Worm (Caenorhabditis elegans) whole organism, L4 larva: ENCODE data around the gene cct-1.

Experiments used
- F44E2.7 ChIP-seq: fragments of 200-800 bp; sonication (Bioruptor generic); IDR thresholded peaks from 2 replicates; pipeline ENCODE4 v2.1.2; 2022; ENCODE audit warnings: missing genetic modification characterization, missing compliant biosample characterization
- ZK546.5 ChIP-seq, 2 experiments: sonication (generic microtip); optimal IDR thresholded peaks; 2 replicates each; lab custom pipeline; 2017; ENCODE audit warnings: missing biosample characterization in 2 of 2, missing genetic modification characterization in 2 of 2
- arid-1 ChIP-seq: fragments of 200-800 bp; sonication (Bioruptor generic); conservative IDR thresholded peaks from 2 replicates; pipeline ENCODE4 v1.3.6; 2022; ENCODE audit warnings: missing genetic modification reagents, missing genetic modification characterization, missing compliant biosample characterization
- attf-4 ChIP-seq: sonication (generic microtip); optimal IDR thresholded peaks from 3 replicates; lab custom pipeline; 2017; ENCODE audit warnings: missing biosample characterization, missing genetic modification characterization
- ceh-44 ChIP-seq: fragments of 200-800 bp; sonication (Bioruptor generic); IDR thresholded peaks from 2 replicates; pipeline ENCODE4 v1.3.6; 2022; ENCODE audit warnings: missing genetic modification reagents, missing genetic modification characterization, missing compliant biosample characterization
- ctbp-1 ChIP-seq: fragments of 200-800 bp; sonication (Bioruptor generic); IDR thresholded peaks from 2 replicates; pipeline ENCODE4 v1.3.6; 2022; ENCODE audit warnings: missing genetic modification reagents, missing genetic modification characterization, missing compliant biosample characterization
- daf-19 ChIP-seq: fragments of 200-800 bp; sonication (Bioruptor generic); conservative IDR thresholded peaks from 2 replicates; pipeline ENCODE4 v1.3.6; 2022; ENCODE audit warnings: missing genetic modification characterization, missing compliant biosample characterization
- hif-1 ChIP-seq, 2 experiments: sonication (generic microtip); optimal IDR thresholded peaks; 2 replicates each; lab custom pipeline; 2016 to 2017; ENCODE audit warnings: missing compliant biosample characterization in 2 of 2, missing genetic modification characterization in 2 of 2, missing genetic modification reagents in 2 of 2, missing genotype in 2 of 2, mild to moderate bottlenecking in 1 of 2
- hlh-11 ChIP-seq: fragments of 200-800 bp; sonication (Bioruptor generic); optimal IDR thresholded peaks from 2 replicates; lab custom pipeline; 2018; ENCODE audit warnings: mild to moderate bottlenecking, missing genetic modification characterization, missing compliant biosample characterization
- lin-38 ChIP-seq: fragments of 200-800 bp; sonication (Bioruptor generic); IDR thresholded peaks from 2 replicates; pipeline ENCODE4 v1.3.6; 2022; ENCODE audit warnings: missing genetic modification reagents, missing genetic modification characterization, missing compliant biosample characterization
- lir-3 ChIP-seq: sonication (generic microtip); optimal IDR thresholded peaks from 2 replicates; lab custom pipeline; 2016; ENCODE audit warnings: mild to moderate bottlenecking, missing genetic modification characterization, missing compliant biosample characterization
- madf-9 ChIP-seq: fragments of 200-800 bp; sonication (Bioruptor generic); conservative IDR thresholded peaks from 2 replicates; pipeline ENCODE4 v1.3.6; 2022; ENCODE audit warnings: missing genetic modification reagents, missing genetic modification characterization, missing compliant biosample characterization
- nhr-10 ChIP-seq: fragments of 150-350 bp; optimal IDR thresholded peaks from 2 replicates; lab custom pipeline; 2014; ENCODE audit warnings: missing biosample characterization, missing genetic modification characterization
- nhr-11 ChIP-seq: fragments of 150-350 bp; optimal IDR thresholded peaks from 2 replicates; lab custom pipeline; 2014; ENCODE audit warnings: missing biosample characterization, missing genetic modification characterization
- nhr-6 ChIP-seq: fragments of 150-350 bp; optimal IDR thresholded peaks from 2 replicates; lab custom pipeline; 2014; ENCODE audit warnings: missing biosample characterization, missing genetic modification characterization
- nhr-76 ChIP-seq: fragments of 150-350 bp; optimal IDR thresholded peaks from 2 replicates; lab custom pipeline; 2014; ENCODE audit warnings: missing biosample characterization, missing genetic modification characterization
- sdz-12 ChIP-seq: fragments of 200-800 bp; sonication (Bioruptor generic); optimal IDR thresholded peaks from 2 replicates; lab custom pipeline; 2018; ENCODE audit warnings: mild to moderate bottlenecking, missing genetic modification characterization, missing compliant biosample characterization
- unc-39 ChIP-seq: sonication (generic microtip); optimal IDR thresholded peaks from 2 replicates; lab custom pipeline; 2017; ENCODE audit warnings: missing biosample characterization, missing genetic modification characterization
- vab-7 ChIP-seq: fragments of 200-800 bp; sonication (Bioruptor generic); IDR thresholded peaks from 2 replicates; pipeline ENCODE4 v1.3.6; 2022; ENCODE audit warnings: missing genetic modification reagents, missing genetic modification characterization, missing compliant biosample characterization
- ztf-11 ChIP-seq: fragments of 150-350 bp; optimal IDR thresholded peaks from 2 replicates; lab custom pipeline; 2014; ENCODE audit warnings: missing biosample characterization, missing genetic modification characterization

Gene cct-1

ce11 chrII:8226475-8226874 is 41.2 kb downstream of the cct-1 start (continued):
- TF ChIP-seq hlh-11 (peak; percentile 51), F44E2.7 (no peak), ceh-44 (GFP tag; lab: Robert Waterston, UW) (no peak), vab-7 (no peak), sdz-12 (GFP tag; lab: Kevin White, UChicago) (no peak), nhr-76 (tag; lab: Kevin White, UChicago) (no peak)

DNA sequence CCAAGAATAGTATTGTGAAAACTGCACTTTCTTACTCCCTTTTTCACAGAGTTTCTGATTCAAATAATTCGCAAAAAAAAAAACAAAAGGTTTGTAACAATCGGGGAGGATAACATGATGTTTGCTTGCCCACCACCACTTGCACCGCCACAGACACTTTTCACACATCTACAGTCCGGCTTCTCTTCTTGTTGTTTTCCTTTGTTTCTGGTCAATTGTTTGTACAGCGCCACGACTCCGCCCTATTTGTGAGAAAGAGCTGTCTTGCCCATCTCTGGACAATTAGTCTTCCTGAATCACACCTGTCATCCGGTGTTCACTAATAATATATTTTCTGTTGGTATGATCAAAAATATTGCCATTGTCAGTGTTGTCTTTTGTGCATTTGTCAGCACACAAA is 45.7 kb downstream of the cct-1 start, which contains the start of gene M110.9:
Gene M110.9, plus strand, starts transcription at position 301 of the 400 bp plus-strand sequence.
- TF ChIP-seq daf-19 (no peak), hif-1 (tag; optimal IDR thresholded peaks at IDR 0.05; lab: Kevin White, UChicago) (no peak)

- TF ChIP-seq arid-1 (GFP tag; lab: Robert Waterston, UW) (no peak), nhr-11 (no peak), lin-38 (no peak), madf-9 (GFP tag; lab: Robert Waterston, UW) (no peak), lir-3 (tag; lab: Kevin White, UChicago) (no peak), ZK546.5 (tag; optimal IDR thresholded peaks at IDR 0.05; lab: Kevin White, UChicago) (no peak), nhr-10 (no peak), nhr-6 (no peak), ctbp-1 (GFP tag; lab: Robert Waterston, UW) (no peak), ztf-11 (tag; lab: Kevin White, UChicago) (no peak), attf-4 (tag; lab: Kevin White, UChicago) (no peak), unc-39 (tag; lab: Kevin White, UChicago) (no peak)
Observed at ce11 chrII:8232489-8232888, 47.2 kb downstream of the cct-1 start, which contains the start of gene M110.7. Gene M110.7, plus strand, starts transcription at chrII:8232789.
